Fruit fly (Drosophila melanogaster) whole organism, prepupa: ENCODE results near the gene Ube3a.

Experiments
- Blimp-1 ChIP-seq: fragments of 200-800 bp; sonication (Bioruptor generic); optimal IDR thresholded peaks from 3 replicates; lab custom pipeline; 2017; ENCODE audit warnings: missing biosample characterization, missing genetic modification characterization, mild to moderate bottlenecking, moderate library complexity, missing genetic modification reagents
- CG10669 ChIP-seq: fragments of 200-800 bp; sonication (Bioruptor generic); optimal IDR thresholded peaks from 3 replicates; lab custom pipeline; 2018; ENCODE audit warnings: missing biosample characterization, mild to moderate bottlenecking, missing genetic modification characterization, moderate library complexity
- CG11902 ChIP-seq: fragments of 200-800 bp; sonication (Bioruptor generic); optimal IDR thresholded peaks from 3 replicates; lab custom pipeline; 2016; ENCODE audit warnings: missing biosample characterization, missing genetic modification characterization
- CG15336 ChIP-seq: fragments of 200-800 bp; sonication (Bioruptor generic); IDR thresholded peaks from 2 replicates; pipeline ENCODE4 v1.3.6; 2022; ENCODE audit warnings: missing biosample characterization, missing genetic modification characterization
- CG1621 ChIP-seq: fragments of 200-800 bp; sonication (Bioruptor generic); optimal IDR thresholded peaks from 3 replicates; lab custom pipeline; 2018; ENCODE audit warnings: missing biosample characterization, mild to moderate bottlenecking, missing genetic modification characterization
- CG3032 ChIP-seq: fragments of 200-800 bp; optimal IDR thresholded peaks from 2 replicates; lab custom pipeline; 2019; ENCODE audit warnings: missing biosample characterization, mild to moderate bottlenecking, missing genetic modification characterization, moderate library complexity
- CG31627 ChIP-seq: fragments of 200-800 bp; sonication (Bioruptor generic); optimal IDR thresholded peaks from 3 replicates; lab custom pipeline; 2016; ENCODE audit warnings: missing biosample characterization, missing genetic modification characterization
- CG32006 ChIP-seq: fragments of 200-800 bp; sonication (Bioruptor generic); optimal IDR thresholded peaks from 3 replicates; lab custom pipeline; 2017; ENCODE audit warnings: missing biosample characterization, mild to moderate bottlenecking, missing genetic modification characterization
- CG3919 ChIP-seq: fragments of 200-800 bp; sonication (Bioruptor generic); optimal IDR thresholded peaks from 3 replicates; lab custom pipeline; 2016; ENCODE audit warnings: missing biosample characterization, missing genetic modification characterization
- CG6276 ChIP-seq: fragments of 200-800 bp; sonication (Bioruptor generic); optimal IDR thresholded peaks from 2 replicates; lab custom pipeline; 2017; ENCODE audit warnings: missing biosample characterization, mild to moderate bottlenecking, missing genetic modification characterization
- CG6792 ChIP-seq: fragments of 200-800 bp; sonication (Bioruptor generic); optimal IDR thresholded peaks from 3 replicates; lab custom pipeline; 2016; ENCODE audit warnings: missing biosample characterization, missing genetic modification characterization
- CG7368 ChIP-seq: fragments of 200-800 bp; sonication (Bioruptor generic); optimal IDR thresholded peaks from 3 replicates; lab custom pipeline; 2016; ENCODE audit warnings: missing biosample characterization, missing genetic modification characterization
- CG8119 ChIP-seq: fragments of 200-800 bp; sonication (Bioruptor generic); IDR thresholded peaks from 3 replicates; pipeline ENCODE4 v1.3.6; 2022; ENCODE audit warnings: missing biosample characterization, missing genetic modification characterization
- CG9139 ChIP-seq: fragments of 200-800 bp; sonication (Bioruptor generic); optimal IDR thresholded peaks from 3 replicates; lab custom pipeline; 2017; ENCODE audit warnings: missing biosample characterization, mild to moderate bottlenecking, missing genetic modification characterization
- Eip78C ChIP-seq: fragments of 200-800 bp; sonication (Bioruptor generic); peaks from one replicate; lab custom pipeline; 2016; ENCODE audit warnings: missing biosample characterization, missing genetic modification characterization
- Eip93F ChIP-seq: fragments of 200-800 bp; sonication (Bioruptor generic); optimal IDR thresholded peaks from 2 replicates; lab custom pipeline; 2016; ENCODE audit warnings: missing biosample characterization, mild to moderate bottlenecking, missing genetic modification characterization
- Ets21C ChIP-seq: fragments of 200-800 bp; sonication (Bioruptor generic); optimal IDR thresholded peaks from 3 replicates; lab custom pipeline; 2016; ENCODE audit warnings: missing biosample characterization, missing genetic modification characterization
- Ets96B ChIP-seq: fragments of 200-800 bp; optimal IDR thresholded peaks from 2 replicates; lab custom pipeline; 2019; ENCODE audit warnings: missing biosample characterization, mild to moderate bottlenecking, missing genetic modification characterization, moderate library complexity
- Gug ChIP-seq: fragments of 200-800 bp; sonication (Bioruptor generic); IDR thresholded peaks from 2 replicates; pipeline ENCODE4 v1.3.6; 2022; ENCODE audit warnings: missing biosample characterization, missing genetic modification characterization
- Hr38 ChIP-seq: sonication (Bioruptor generic); optimal IDR thresholded peaks from 2 replicates; lab custom pipeline; 2016; ENCODE audit warnings: missing biosample characterization, missing genetic modification characterization
- Met ChIP-seq: fragments of 200-800 bp; sonication (Bioruptor generic); optimal IDR thresholded peaks from 3 replicates; lab custom pipeline; 2016; ENCODE audit warnings: missing biosample characterization, missing genetic modification characterization
- Smox ChIP-seq: fragments of 200-800 bp; sonication (Bioruptor generic); optimal IDR thresholded peaks from 3 replicates; lab custom pipeline; 2016; ENCODE audit warnings: missing biosample characterization, missing genetic modification characterization
- Sox14 ChIP-seq: fragments of 200-800 bp; sonication (Bioruptor generic); optimal IDR thresholded peaks from 3 replicates; lab custom pipeline; 2016; ENCODE audit warnings: missing biosample characterization, missing genetic modification characterization
- achi ChIP-seq: fragments of 200-800 bp; sonication (Bioruptor generic); optimal IDR thresholded peaks from 3 replicates; lab custom pipeline; 2016; ENCODE audit warnings: missing biosample characterization, missing genetic modification characterization
- acj6 ChIP-seq: fragments of 200-800 bp; sonication (Bioruptor generic); optimal IDR thresholded peaks from 3 replicates; lab custom pipeline; 2016; ENCODE audit warnings: missing biosample characterization, missing genetic modification characterization
- cyc ChIP-seq: fragments of 200-800 bp; sonication (Bioruptor generic); optimal IDR thresholded peaks from 3 replicates; lab custom pipeline; 2016; ENCODE audit warnings: missing biosample characterization, missing genetic modification characterization
- dsx ChIP-seq: fragments of 200-800 bp; optimal IDR thresholded peaks from 3 replicates; lab custom pipeline; 2019; ENCODE audit warnings: missing biosample characterization, mild to moderate bottlenecking, missing genetic modification characterization, moderate library complexity; ENCODE audit not compliant: poor library complexity, severe bottlenecking
- eg ChIP-seq: fragments of 200-800 bp; sonication (Bioruptor generic); IDR thresholded peaks from 3 replicates; pipeline ENCODE4 v1.3.6; 2022; ENCODE audit warnings: missing biosample characterization, missing genetic modification characterization
- esn ChIP-seq: fragments of 200-800 bp; sonication (Bioruptor generic); optimal IDR thresholded peaks from 2 replicates; lab custom pipeline; 2016; ENCODE audit warnings: missing biosample characterization, mild to moderate bottlenecking, missing genetic modification characterization, moderate library complexity
- fd59A ChIP-seq: fragments of 200-800 bp; sonication (Bioruptor generic); optimal IDR thresholded peaks from 2 replicates; lab custom pipeline; 2017; ENCODE audit warnings: missing biosample characterization, mild to moderate bottlenecking, missing genetic modification characterization, missing genetic modification reagents
- fd85E ChIP-seq: fragments of 200-800 bp; sonication (Bioruptor generic); optimal IDR thresholded peaks from 3 replicates; lab custom pipeline; 2016; ENCODE audit warnings: missing biosample characterization, missing genetic modification characterization
- lz ChIP-seq: fragments of 200-800 bp; sonication (Bioruptor generic); optimal IDR thresholded peaks from 3 replicates; lab custom pipeline; 2016; ENCODE audit warnings: missing biosample characterization, missing genetic modification characterization
- pdm3 ChIP-seq: fragments of 200-800 bp; sonication (Bioruptor generic); optimal IDR thresholded peaks from 3 replicates; lab custom pipeline; 2016; ENCODE audit warnings: missing biosample characterization, missing genetic modification characterization
- salr ChIP-seq, 2 experiments: fragments of 200-800 bp; sonication (Bioruptor generic); optimal IDR thresholded peaks; 3 replicates each; lab custom pipeline; 2016 to 2018; ENCODE audit warnings: missing biosample characterization in 2 of 2, missing genetic modification characterization in 2 of 2, mild to moderate bottlenecking in 1 of 2
- svp ChIP-seq: fragments of 200-800 bp; sonication (Bioruptor generic); peaks from one replicate; lab custom pipeline; 2016; ENCODE audit warnings: missing biosample characterization, missing genetic modification characterization
- vri ChIP-seq: fragments of 200-800 bp; sonication (Bioruptor generic); optimal IDR thresholded peaks from 3 replicates; lab custom pipeline; 2016; ENCODE audit warnings: missing biosample characterization, mild to moderate bottlenecking, missing genetic modification characterization

Gene Ube3a

dm6 chr3L:11205608-11206336, 4.6 kb downstream of the Ube3a start, which contains the start of gene Plod (continued):
- TF ChIP-seq CG32006 (GFP tag; lab: Kevin White, UChicago) (no peak), Sox14 (GFP tag; lab: Kevin White, UChicago) (peak; percentile 31), esn (GFP tag; lab: Kevin White, UChicago) (peak; percentile 31), CG6276 (GFP tag; lab: Kevin White, UChicago) (no peak), Ets96B (no peak), Gug (GFP tag; lab: Robert Waterston, UW) (no peak), salr (GFP tag; optimal IDR thresholded peaks at IDR 0.05; lab: Kevin White, UChicago) (no peak), Blimp-1 (GFP tag; lab: Kevin White, UChicago) (no peak)

dm6 chr3L:11204852-11205251, 5.5 kb downstream of the Ube3a start:
- TF ChIP-seq CG10669 (GFP tag; lab: Kevin White, UChicago) (no peak), CG3919 (no peak), Hr38 (GFP tag; lab: Kevin White, UChicago) (no peak), eg (GFP tag; lab: Robert Waterston, UW) (0 out of 3 replicates have a peak, but pooled peaks have one; percentile 11), CG8119 (GFP tag; lab: Robert Waterston, UW) (0 out of 3 replicates have a peak, but pooled peaks have one; percentile 20), CG15336 (peak; percentile 18; the same call in 1 of the 2 replicates), CG11902 (GFP tag; lab: Kevin White, UChicago) (no peak), Ets21C (no peak), Ets96B (no peak)
- TF ChIP-seq, all 60 proteins: peak for 3

dm6 chr3L:11203820-11204449, 6.4 kb downstream of the Ube3a start:
- peak; percentile 78 for TF ChIP-seq dsx (GFP tag; lab: Kevin White, UChicago)
- TF ChIP-seq cyc (GFP tag; lab: Kevin White, UChicago): no peak
- TF ChIP-seq, all 60 proteins: peak for 1

dm6 chr3L:11201051-11201450, 9.3 kb downstream of the Ube3a start, which contains the start of gene nkt:
TSS of gene nkt (plus strand) at chr3L:11201351.
- TF ChIP-seq fd85E (GFP tag; lab: Kevin White, UChicago): no peak
- TF ChIP-seq, all 60 proteins: peak for 0

- no peak for TF ChIP-seq achi (GFP tag; lab: Kevin White, UChicago)
- TF ChIP-seq dsx (GFP tag; lab: Kevin White, UChicago): peak; percentile 35
These were observed 11.1 kb downstream of the Ube3a start, which contains the start of gene CG7607 for dm6 chr3L:11199320-11199719. TSS of gene CG7607 (plus strand) at chr3L:11199620.

dm6 chr3L:11198375-11198774, 12.0 kb downstream of the Ube3a start:
- TF ChIP-seq CG9139: no peak
- TF ChIP-seq CG31627 (GFP tag; lab: Kevin White, UChicago): no peak
- TF ChIP-seq svp (GFP tag; lab: Kevin White, UChicago): peak; percentile 52

- TF ChIP-seq CG15336 (peak; percentile 87), CG3919 (peak; percentile 61), CG6792 (GFP tag; lab: Kevin White, UChicago) (peak; percentile 69), CG1621 (tag; lab: Kevin White, UChicago) (no peak), Eip93F (GFP tag; lab: Kevin White, UChicago) (no peak), svp (GFP tag; lab: Kevin White, UChicago) (peak; percentile 70), Met (peak; percentile 50), Smox (GFP tag; lab: Kevin White, UChicago) (peak; percentile 39), lz (peak; percentile 13), Gug (GFP tag; lab: Robert Waterston, UW) (peak; percentile 74), pdm3 (peak; percentile 40), fd59A (no peak), CG31627 (GFP tag; lab: Kevin White, UChicago) (no peak), acj6 (GFP tag; lab: Kevin White, UChicago) (peak; percentile 63), esn (GFP tag; lab: Kevin White, UChicago) (peak; percentile 66), CG7368 (GFP tag; lab: Kevin White, UChicago) (no peak), vri (GFP tag; lab: Kevin White, UChicago) (no peak), Eip78C (GFP tag; lab: Kevin White, UChicago) (peak; percentile 80), CG3032 (tag; lab: Kevin White, UChicago) (peak; percentile 71)
These were observed 12.9 kb downstream of the Ube3a start, which contains the start of gene GlcAT-P for dm6 chr3L:11197291-11198021. TSS of gene GlcAT-P (minus strand) at chr3L:11197536.
